Fruit fly (Drosophila melanogaster) whole organism: ENCODE data around the gene Hsp60A.

Experiments used
- CG8478 ChIP-seq: fragments of >200 bp; optimal IDR thresholded peaks from 2 replicates; lab custom pipeline; 2018; ENCODE audit warnings: inconsistent platforms
- Dll ChIP-seq: fragments of >200 bp; optimal IDR thresholded peaks from 2 replicates; lab custom pipeline; 2017
- EcR ChIP-seq, 2 experiments: fragments of >200 bp; optimal IDR thresholded peaks; 2 replicates each; lab custom pipeline; 2017; ENCODE audit warnings: missing biosample characterization in 2 of 2, missing genetic modification characterization in 2 of 2, missing genetic modification reagents in 2 of 2
- pan ChIP-seq: fragments of >200 bp; optimal IDR thresholded peaks from 2 replicates; lab custom pipeline; 2017
- psq ChIP-seq: fragments of >200 bp; optimal IDR thresholded peaks from 2 replicates; lab custom pipeline; 2017
- usp ChIP-seq: fragments of >200 bp; optimal IDR thresholded peaks from 2 replicates; lab custom pipeline; 2017; ENCODE audit warnings: missing biosample characterization, missing genetic modification characterization, mixed read lengths

dm6 chrX:11132312-11132711, 24.0 kb downstream of the Hsp60A start, which contains the start of gene CG44385:
- no peak for TF ChIP-seq EcR (GFP tag; optimal IDR thresholded peaks at IDR 0.05; lab: Kevin White, UChicago)
- no peak for TF ChIP-seq psq
- TF ChIP-seq usp (GFP tag; lab: Kevin White, UChicago) = no peak
- TF ChIP-seq Dll (lab: Kevin White, UChicago) = no peak
- no peak for TF ChIP-seq pan
- no peak for TF ChIP-seq CG8478
